Worm (Caenorhabditis elegans): ENCODE data around the gene T03G11.10.

Gene T03G11.10

DNA sequence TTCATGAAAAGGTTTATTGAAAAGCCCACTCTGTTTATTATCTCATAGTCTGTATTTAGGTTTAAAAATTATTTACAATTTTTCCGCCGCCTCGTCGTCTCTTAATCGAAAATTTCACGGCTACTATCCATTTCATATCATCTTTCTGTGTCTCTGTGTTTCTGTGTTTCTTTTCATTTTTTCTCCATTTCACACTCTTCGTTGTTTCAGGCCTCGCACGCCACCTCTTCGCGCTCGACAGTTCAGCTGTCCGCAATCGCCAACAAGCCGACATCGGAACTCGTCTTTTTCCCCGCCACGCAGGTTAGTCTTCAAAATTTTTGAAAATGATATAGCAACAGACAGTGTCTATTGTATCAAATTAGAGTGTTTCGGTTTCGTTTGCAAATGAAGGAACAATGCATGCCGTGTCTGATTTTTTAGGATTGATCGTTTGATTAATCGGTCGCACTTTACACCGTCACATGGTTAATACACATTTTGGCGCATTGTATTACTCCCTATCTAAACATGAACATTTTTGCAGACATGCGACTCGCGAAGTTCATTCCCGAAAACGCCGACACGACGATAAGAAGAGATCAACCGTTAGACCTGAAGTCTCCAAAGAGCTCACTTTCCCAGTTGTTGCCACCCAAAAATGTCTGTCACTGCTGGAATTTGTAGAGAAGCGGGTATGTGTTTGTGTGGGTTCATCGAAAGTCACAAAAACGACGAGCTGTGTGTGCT, 40.1 kb upstream of the T03G11.10 start (continued):
- TF ChIP-seq dmd-6 (GFP tag; IDR thresholded peaks at IDR 0.05) (peak; percentile 36), vab-7 (GFP tag; IDR thresholded peaks at IDR 0.05) (no peak), nhr-6 (tag; optimal IDR thresholded peaks at IDR 0.05) (no peak), ceh-20 (GFP tag; IDR thresholded peaks at IDR 0.05) (no peak), egl-43 (GFP tag; IDR thresholded peaks at IDR 0.05) (no peak), ceh-82 (tag; optimal IDR thresholded peaks at IDR 0.05) (no peak), F44E2.7 (GFP tag; IDR thresholded peaks at IDR 0.05) (no peak)

DNA sequence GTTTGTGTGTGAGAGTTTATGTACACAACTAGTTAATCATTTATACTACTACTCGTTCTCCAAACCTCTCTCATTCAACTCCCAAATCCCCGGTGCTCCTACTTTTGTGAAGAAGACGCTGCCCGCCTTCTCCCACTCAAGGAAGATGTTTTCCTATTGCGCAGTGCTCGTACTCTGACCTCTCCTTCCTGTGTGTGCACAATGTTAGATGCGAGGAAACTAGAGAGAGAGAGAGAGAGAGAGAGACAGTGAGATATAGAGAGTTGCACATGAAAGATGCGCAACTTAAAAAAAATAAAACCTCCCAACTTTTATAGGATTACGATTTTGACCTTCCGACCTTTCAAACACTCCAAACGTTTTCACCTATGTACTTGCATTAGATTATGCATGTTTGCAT, 39.5 kb upstream of the T03G11.10 start:
- TF ChIP-seq dmd-6 (GFP tag; IDR thresholded peaks at IDR 0.05): 0 out of 2 replicates have a peak, but pooled peaks have one; percentile 10
- no peak for TF ChIP-seq zip-11 (GFP tag; IDR thresholded peaks at IDR 0.05)
- no peak for TF ChIP-seq unc-39 (tag; optimal IDR thresholded peaks at IDR 0.05)
- no peak for TF ChIP-seq nhr-10 (tag; optimal IDR thresholded peaks at IDR 0.05)
- TF ChIP-seq mes-2 (tag; optimal IDR thresholded peaks at IDR 0.05; ENCODE audit: poor library complexity, severe bottlenecking): peak; percentile 11
- TF ChIP-seq mdt-29 (GFP tag; IDR thresholded peaks at IDR 0.05): no peak
- TF ChIP-seq hlh-11 (tag; optimal IDR thresholded peaks at IDR 0.05): no peak
- peak; percentile 34; the same call in 1 of the 2 replicates for TF ChIP-seq hmg-1.1 (GFP tag; IDR thresholded peaks at IDR 0.05)
- TF ChIP-seq unc-130 (GFP tag; optimal IDR thresholded peaks at IDR 0.05): no peak
- TF ChIP-seq nhr-25 (tag; optimal IDR thresholded peaks at IDR 0.05; ENCODE audit: borderline replicate concordance, insufficient read depth): no peak
- TF ChIP-seq aha-1 (tag): peak; percentile 90
- TF ChIP-seq ctbp-1 (GFP tag; IDR thresholded peaks at IDR 0.05): 0 out of 2 replicates have a peak, but pooled peaks have one; percentile 44
- no peak for TF ChIP-seq lin-29 (GFP tag; IDR thresholded peaks at IDR 0.05)
- TF ChIP-seq unc-62 (GFP tag; optimal IDR thresholded peaks at IDR 0.05 in 1 of 2): peak in 1 of 2 experiments; percentile 56
- no peak for TF ChIP-seq unc-62 (tag; optimal IDR thresholded peaks at IDR 0.05)
- no peak for TF ChIP-seq nhr-28 (tag; optimal IDR thresholded peaks at IDR 0.05)
- no peak for TF ChIP-seq ceh-20 (GFP tag; IDR thresholded peaks at IDR 0.05)
- peak in 1 of 2 experiments; percentile 4 for TF ChIP-seq hif-1 (tag; optimal IDR thresholded peaks at IDR 0.05)
- peak in 1 of 2 experiments; percentile 11 for TF ChIP-seq lsy-2 (tag; optimal IDR thresholded peaks at IDR 0.05)
- no peak for TF ChIP-seq pha-4 (GFP tag; IDR thresholded peaks at IDR 0.05)
- peak; percentile 30 for TF ChIP-seq pha-4 (tag; optimal IDR thresholded peaks at IDR 0.05)
- no peak for TF ChIP-seq nhr-42 (GFP tag; IDR thresholded peaks at IDR 0.05)
- no peak for TF ChIP-seq zfp-3 (GFP tag; conservative IDR thresholded peaks at IDR 0.05)
- TF ChIP-seq F44E2.7 (GFP tag; IDR thresholded peaks at IDR 0.05): no peak
- TF ChIP-seq mep-1 (tag; optimal IDR thresholded peaks at IDR 0.05): peak; percentile 42

DNA sequence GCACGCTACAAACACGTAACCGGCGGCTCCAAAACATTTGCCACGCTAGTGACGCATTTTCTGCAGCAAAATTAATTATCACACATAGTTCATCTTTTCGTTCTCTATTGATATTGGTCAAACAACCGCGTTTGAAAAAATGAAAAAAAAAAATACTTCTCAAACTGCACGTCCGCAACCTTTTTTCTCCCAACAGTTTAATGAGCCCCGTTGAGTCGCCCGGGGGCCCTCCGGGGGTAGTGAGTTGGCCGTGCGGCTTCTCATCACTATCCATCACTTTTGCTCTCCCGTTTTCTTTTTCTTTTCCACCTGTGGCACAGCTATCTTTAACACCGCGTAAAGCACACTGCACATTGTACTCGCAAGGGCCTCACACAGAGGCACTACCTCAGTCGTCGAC, 38.4 kb upstream of the T03G11.10 start:
- TF ChIP-seq spr-1 (tag; optimal IDR thresholded peaks at IDR 0.05) (no peak), nhr-11 (tag; optimal IDR thresholded peaks at IDR 0.05) (peak; percentile 42), ceh-32 (tag; optimal IDR thresholded peaks at IDR 0.05; ENCODE audit: poor library complexity) (no peak), F26F4.8 (GFP tag; conservative IDR thresholded peaks at IDR 0.05) (no peak), zip-2 (tag; optimal IDR thresholded peaks at IDR 0.05) (no peak), hif-1 (tag; optimal IDR thresholded peaks at IDR 0.05) (peak; percentile 19 to 97), ceh-20 (GFP tag; IDR thresholded peaks at IDR 0.05) (peak; percentile 19; the same call in 1 of the 2 replicates), spr-3 (GFP tag; optimal IDR thresholded peaks at IDR 0.05) (no peak), lir-3 (tag; optimal IDR thresholded peaks at IDR 0.05) (no peak), nhr-77 (tag; optimal IDR thresholded peaks at IDR 0.05) (no peak), lsy-2 (tag; optimal IDR thresholded peaks at IDR 0.05) (peak in 1 of 2 experiments; percentile 2), aha-1 (tag) (peak; percentile 93), daf-16 (GFP tag; optimal IDR thresholded peaks at IDR 0.05) (no peak), daf-16 (tag; optimal IDR thresholded peaks at IDR 0.05) (no peak), ztf-11 (tag; optimal IDR thresholded peaks at IDR 0.05) (no peak), hmg-1.1 (GFP tag; IDR thresholded peaks at IDR 0.05) (0 out of 2 replicates have a peak, but pooled peaks have one; percentile 26)

All from whole organism, L4 larva.